Comparison of ENCODE assay signal across 3 fruit fly cellular contexts in genomic region chrX:2396204-2396882, dm6.
TF ChIP-seq lines count a peak whose summit lies in the region.

No protein-coding gene starts in this region.

TF ChIP-seq in whole organism, embryonic, 481 proteins besides CTCF, POLR2A, EP300 and RAD21 (continued from another document and continues in another):
- no peak for TF ChIP-seq CG2116 (GFP tag; optimal IDR thresholded peaks at IDR 0.05; lab: Kevin White, UChicago)
- no peak for TF ChIP-seq Hr39 (optimal IDR thresholded peaks at IDR 0.05; lab: Kevin White, UChicago)
- TF ChIP-seq Vsx1 (GFP tag; optimal IDR thresholded peaks at IDR 0.05; lab: Kevin White, UChicago) = peak; percentile 42
- TF ChIP-seq CG10462 (GFP tag; optimal IDR thresholded peaks at IDR 0.05; lab: Kevin White, UChicago) = no peak
- peak; percentile 43 for TF ChIP-seq CG17385 (GFP tag; optimal IDR thresholded peaks at IDR 0.05; lab: Kevin White, UChicago)
- TF ChIP-seq pzg (GFP tag; optimal IDR thresholded peaks at IDR 0.05; lab: Kevin White, UChicago) = no peak
- no peak for TF ChIP-seq rib (GFP tag; IDR thresholded peaks at IDR 0.05; lab: Robert Waterston, UW)
- TF ChIP-seq CG5180 (GFP tag; optimal IDR thresholded peaks at IDR 0.05; lab: Kevin White, UChicago) = peak; percentile 10
- peak in 1 of 2 experiments; percentile 42 for TF ChIP-seq Eip74EF (GFP tag; optimal IDR thresholded peaks at IDR 0.05; lab: Kevin White, UChicago)
- no peak for TF ChIP-seq hbn (GFP tag; IDR thresholded peaks at IDR 0.05; lab: Robert Waterston, UW; ENCODE audit: partially characterized antibody)
- no peak for TF ChIP-seq CG16863 (GFP tag; optimal IDR thresholded peaks at IDR 0.05; lab: Kevin White, UChicago)
- no peak for TF ChIP-seq CG13296 (GFP tag; optimal IDR thresholded peaks at IDR 0.05; lab: Kevin White, UChicago)
- TF ChIP-seq fd96Cb (tag; optimal IDR thresholded peaks at IDR 0.05; lab: Kevin White, UChicago) = peak; percentile 64
- no peak for TF ChIP-seq CG18011 (GFP tag; optimal IDR thresholded peaks at IDR 0.05; lab: Kevin White, UChicago)
- TF ChIP-seq Deaf1 (tag; optimal IDR thresholded peaks at IDR 0.05; lab: Kevin White, UChicago) = peak; percentile 15
- TF ChIP-seq sens-2 (GFP tag; IDR thresholded peaks at IDR 0.05; lab: Robert Waterston, UW) = no peak; the same call in 1 of the 2 replicates
- no peak for TF ChIP-seq CG2129 (GFP tag; IDR thresholded peaks at IDR 0.05; lab: Robert Waterston, UW; ENCODE audit: partially characterized antibody)
- TF ChIP-seq zf30C (GFP tag; optimal IDR thresholded peaks at IDR 0.05; lab: Kevin White, UChicago) = no peak
- no peak for TF ChIP-seq Doc3 (GFP tag; IDR thresholded peaks at IDR 0.05; lab: Robert Waterston, UW; ENCODE audit: partially characterized antibody)
- TF ChIP-seq Hr78 (GFP tag; optimal IDR thresholded peaks at IDR 0.05; lab: Kevin White, UChicago) = no peak
- no peak for TF ChIP-seq ham (GFP tag; IDR thresholded peaks at IDR 0.05; lab: Robert Waterston, UW)
- no peak for TF ChIP-seq D (optimal IDR thresholded peaks at IDR 0.05; lab: Kevin White, UChicago)
- peak; percentile 39 for TF ChIP-seq D (GFP tag; optimal IDR thresholded peaks at IDR 0.05; lab: Kevin White, UChicago)
- TF ChIP-seq eyg (GFP tag; optimal IDR thresholded peaks at IDR 0.05; lab: Kevin White, UChicago) = no peak
- TF ChIP-seq zfh2 (GFP tag; optimal IDR thresholded peaks at IDR 0.05; lab: Kevin White, UChicago) = no peak
- peak; percentile 37 for TF ChIP-seq Hr3 (GFP tag; optimal IDR thresholded peaks at IDR 0.05; lab: Kevin White, UChicago)
- no peak for TF ChIP-seq br (optimal IDR thresholded peaks at IDR 0.05; lab: Kevin White, UChicago)
- TF ChIP-seq CG3163 (GFP tag; optimal IDR thresholded peaks at IDR 0.05; lab: Kevin White, UChicago) = no peak
- TF ChIP-seq Fer1 (GFP tag; optimal IDR thresholded peaks at IDR 0.05; lab: Kevin White, UChicago) = no peak
- TF ChIP-seq CG10147 (GFP tag; optimal IDR thresholded peaks at IDR 0.05; lab: Kevin White, UChicago) = no peak
- no peak for TF ChIP-seq exex (tag; optimal IDR thresholded peaks at IDR 0.05; lab: Kevin White, UChicago)
- no peak for TF ChIP-seq bab2 (GFP tag; optimal IDR thresholded peaks at IDR 0.05; lab: Kevin White, UChicago)
- TF ChIP-seq CG9797 (GFP tag; optimal IDR thresholded peaks at IDR 0.05; lab: Kevin White, UChicago) = no peak
- TF ChIP-seq CG10959 (GFP tag; IDR thresholded peaks at IDR 0.05; lab: Robert Waterston, UW) = 0 out of 2 replicates have a peak, but pooled peaks have one; percentile 16
- peak; percentile 26; the same call in 1 of the 2 replicates for TF ChIP-seq onecut (GFP tag; IDR thresholded peaks at IDR 0.05; lab: Robert Waterston, UW)
- TF ChIP-seq psq (GFP tag; optimal IDR thresholded peaks at IDR 0.05; lab: Kevin White, UChicago) = no peak
- no peak for TF ChIP-seq CG4730 (GFP tag; IDR thresholded peaks at IDR 0.05; lab: Robert Waterston, UW)
- no peak for TF ChIP-seq dimm (GFP tag; IDR thresholded peaks at IDR 0.05; lab: Robert Waterston, UW)
- no peak for TF ChIP-seq CG7928 (GFP tag; optimal IDR thresholded peaks at IDR 0.05; lab: Kevin White, UChicago)
- no peak for TF ChIP-seq Bgb (GFP tag; IDR thresholded peaks at IDR 0.05; lab: Robert Waterston, UW; ENCODE audit: partially characterized antibody)
- no peak for TF ChIP-seq Elba2 (GFP tag; optimal IDR thresholded peaks at IDR 0.05; lab: Kevin White, UChicago)
- TF ChIP-seq CG3838 (GFP tag; optimal IDR thresholded peaks at IDR 0.05; lab: Kevin White, UChicago) = no peak
- no peak for TF ChIP-seq MESR4 (GFP tag; optimal IDR thresholded peaks at IDR 0.05; lab: Kevin White, UChicago)
- TF ChIP-seq CG1233 (GFP tag; optimal IDR thresholded peaks at IDR 0.05; lab: Kevin White, UChicago) = peak; percentile 7
- peak; percentile 74 for TF ChIP-seq gem (tag; optimal IDR thresholded peaks at IDR 0.05; lab: Kevin White, UChicago)

TF ChIP-seq in whole organism, prepupa, 60 proteins besides CTCF, POLR2A, EP300 and RAD21 (continued from another document):
- TF ChIP-seq CG8632 (GFP tag; optimal IDR thresholded peaks at IDR 0.05; lab: Kevin White, UChicago) = peak; percentile 24
- TF ChIP-seq vri (GFP tag; optimal IDR thresholded peaks at IDR 0.05; lab: Kevin White, UChicago) = peak; percentile 31
- 0 out of 3 replicates have a peak, but pooled peaks have one; percentile 25 for TF ChIP-seq CG6163 (GFP tag; IDR thresholded peaks at IDR 0.05; lab: Robert Waterston, UW)
- peak; percentile 20 for TF ChIP-seq spab (GFP tag; optimal IDR thresholded peaks at IDR 0.05; lab: Kevin White, UChicago)
- peak; percentile 43 for TF ChIP-seq CG34406 (GFP tag; optimal IDR thresholded peaks at IDR 0.05; lab: Kevin White, UChicago)
- TF ChIP-seq CG8319 (GFP tag; optimal IDR thresholded peaks at IDR 0.05; lab: Kevin White, UChicago) = no peak
- TF ChIP-seq CG10669 (GFP tag; optimal IDR thresholded peaks at IDR 0.05; lab: Kevin White, UChicago) = peak; percentile 18
- TF ChIP-seq Eip78C (GFP tag; lab: Kevin White, UChicago) = peak; percentile 82
- TF ChIP-seq fd59A (GFP tag; optimal IDR thresholded peaks at IDR 0.05; lab: Kevin White, UChicago) = peak; percentile 43
- peak; percentile 36 for TF ChIP-seq CG6808 (GFP tag; optimal IDR thresholded peaks at IDR 0.05; lab: Kevin White, UChicago)
- peak; percentile 59 for TF ChIP-seq CG6792 (GFP tag; optimal IDR thresholded peaks at IDR 0.05; lab: Kevin White, UChicago)
- TF ChIP-seq CG6276 (GFP tag; optimal IDR thresholded peaks at IDR 0.05; lab: Kevin White, UChicago) = peak; percentile 10
- TF ChIP-seq eg (GFP tag; IDR thresholded peaks at IDR 0.05; lab: Robert Waterston, UW) = peak; percentile 14; the same call in 1 of the 3 replicates
- TF ChIP-seq OdsH (GFP tag; optimal IDR thresholded peaks at IDR 0.05; lab: Kevin White, UChicago) = peak; percentile 61
- peak; percentile 60 for TF ChIP-seq acj6 (GFP tag; optimal IDR thresholded peaks at IDR 0.05; lab: Kevin White, UChicago)
- no peak for TF ChIP-seq CG4318 (GFP tag; optimal IDR thresholded peaks at IDR 0.05; lab: Kevin White, UChicago)
- peak; percentile 48 for TF ChIP-seq topi (GFP tag; optimal IDR thresholded peaks at IDR 0.05; lab: Kevin White, UChicago)
- peak; percentile 40 for TF ChIP-seq pdm3 (GFP tag; optimal IDR thresholded peaks at IDR 0.05; lab: Kevin White, UChicago)
- peak; percentile 50; the same call in 1 of the 2 replicates for TF ChIP-seq CG15336 (GFP tag; IDR thresholded peaks at IDR 0.05; lab: Robert Waterston, UW)
- TF ChIP-seq CG9139 (GFP tag; optimal IDR thresholded peaks at IDR 0.05; lab: Kevin White, UChicago) = no peak
- TF ChIP-seq CG11902 (GFP tag; optimal IDR thresholded peaks at IDR 0.05; lab: Kevin White, UChicago) = peak; percentile 22
- TF ChIP-seq CG7368 (GFP tag; optimal IDR thresholded peaks at IDR 0.05; lab: Kevin White, UChicago) = no peak
- peak; percentile 52 for TF ChIP-seq Hr4 (GFP tag; optimal IDR thresholded peaks at IDR 0.05; lab: Kevin White, UChicago)
- peak; percentile 3 for TF ChIP-seq dac (GFP tag; optimal IDR thresholded peaks at IDR 0.05; lab: Kevin White, UChicago)
- TF ChIP-seq CG16779 (tag; optimal IDR thresholded peaks at IDR 0.05; lab: Kevin White, UChicago) = peak; percentile 13
- TF ChIP-seq Ets96B (tag; optimal IDR thresholded peaks at IDR 0.05; lab: Kevin White, UChicago) = peak; percentile 38
- TF ChIP-seq Hr39 (GFP tag; optimal IDR thresholded peaks at IDR 0.05; lab: Kevin White, UChicago) = peak; percentile 29
- TF ChIP-seq Sox14 (GFP tag; optimal IDR thresholded peaks at IDR 0.05; lab: Kevin White, UChicago) = peak; percentile 40
- peak; percentile 63 for TF ChIP-seq CG32006 (GFP tag; optimal IDR thresholded peaks at IDR 0.05; lab: Kevin White, UChicago)
- peak; percentile 64 for TF ChIP-seq esn (GFP tag; optimal IDR thresholded peaks at IDR 0.05; lab: Kevin White, UChicago)
- TF ChIP-seq CG8119 (GFP tag; IDR thresholded peaks at IDR 0.05; lab: Robert Waterston, UW) = peak; percentile 66; the same call in 1 of the 3 replicates
- no peak for TF ChIP-seq CG11762 (GFP tag; optimal IDR thresholded peaks at IDR 0.05; lab: Kevin White, UChicago; ENCODE audit: insufficient read depth)
- peak; percentile 50 for TF ChIP-seq Smox (GFP tag; optimal IDR thresholded peaks at IDR 0.05; lab: Kevin White, UChicago)
- TF ChIP-seq Eip93F (GFP tag; optimal IDR thresholded peaks at IDR 0.05; lab: Kevin White, UChicago) = no peak
- peak; percentile 20 for TF ChIP-seq CG1621 (tag; optimal IDR thresholded peaks at IDR 0.05; lab: Kevin White, UChicago)

TF ChIP-seq in whole organism, wandering third instar larva, 38 proteins besides CTCF, POLR2A, EP300 and RAD21 (continued from another document):
- TF ChIP-seq woc (GFP tag; optimal IDR thresholded peaks at IDR 0.05; lab: Kevin White, UChicago) = peak; percentile 58
- TF ChIP-seq Jra (GFP tag; optimal IDR thresholded peaks at IDR 0.05; lab: Kevin White, UChicago) = no peak
